Worm (Caenorhabditis elegans): ENCODE results near the gene grl-2.

Gene grl-2

DNA sequence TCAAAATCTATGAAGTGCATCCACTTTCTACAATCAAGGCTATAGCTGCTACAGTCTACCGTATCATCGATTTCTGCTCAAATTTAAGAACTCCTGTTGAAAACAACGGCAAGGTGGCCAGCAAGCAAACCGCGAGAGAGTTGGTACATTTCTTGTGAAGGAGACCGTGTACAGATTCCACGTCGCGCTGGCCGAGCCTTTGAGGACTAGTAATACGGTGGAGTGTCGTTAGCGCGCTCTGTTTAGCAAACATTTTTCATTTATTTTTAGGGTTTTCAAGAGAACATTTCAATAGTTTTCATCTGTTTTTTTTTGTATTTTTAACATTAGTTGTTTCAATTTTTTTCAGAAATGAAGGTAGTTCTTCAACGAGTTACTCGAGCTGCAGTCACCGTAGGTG, 7.4 kb downstream of the grl-2 start, which contains the start of gene pqn-68:
Gene pqn-68 (plus strand): TSS at position 350 of the 400 bp plus-strand sequence.
- TF ChIP-seq nhr-232 (tag; optimal IDR thresholded peaks at IDR 0.05) (no peak), ref-2 (tag; optimal IDR thresholded peaks at IDR 0.05) (no peak), ceh-18 (tag; optimal IDR thresholded peaks at IDR 0.05) (no peak), C38D4.7 (GFP tag; optimal IDR thresholded peaks at IDR 0.05) (no peak), ets-4 (tag; optimal IDR thresholded peaks at IDR 0.05) (peak; percentile 1), ceh-31 (tag; optimal IDR thresholded peaks at IDR 0.05) (peak; percentile 4), sox-4 (tag; optimal IDR thresholded peaks at IDR 0.05) (no peak), unc-42 (tag; optimal IDR thresholded peaks at IDR 0.05) (no peak), ceh-2 (tag; optimal IDR thresholded peaks at IDR 0.05) (peak; percentile 10), lim-6 (tag; optimal IDR thresholded peaks at IDR 0.05) (no peak), mec-3 (tag; optimal IDR thresholded peaks at IDR 0.05; ENCODE audit: borderline replicate concordance) (no peak)

- TF ChIP-seq tbx-7 (tag; optimal IDR thresholded peaks at IDR 0.05): no peak
- TF ChIP-seq ceh-9 (tag; optimal IDR thresholded peaks at IDR 0.05): no peak
- TF ChIP-seq pat-9 (tag; optimal IDR thresholded peaks at IDR 0.05): no peak
- no peak for TF ChIP-seq Y22D7AL.16 (tag; optimal IDR thresholded peaks at IDR 0.05)
- no peak for TF ChIP-seq fkh-10 (GFP tag; optimal IDR thresholded peaks at IDR 0.05)
- TF ChIP-seq C38D4.7 (GFP tag; optimal IDR thresholded peaks at IDR 0.05): no peak
- no peak for TF ChIP-seq nhr-232 (tag; optimal IDR thresholded peaks at IDR 0.05)
- no peak for TF ChIP-seq ceh-31 (tag; optimal IDR thresholded peaks at IDR 0.05)
- no peak for TF ChIP-seq ama-1 (optimal IDR thresholded peaks at IDR 0.05)
- no peak for TF ChIP-seq unc-55 (GFP tag; optimal IDR thresholded peaks at IDR 0.05)
- TF ChIP-seq gmeb-2 (tag; optimal IDR thresholded peaks at IDR 0.05): no peak
- TF ChIP-seq ceh-14 (tag; optimal IDR thresholded peaks at IDR 0.05): no peak
- TF ChIP-seq hlh-8 (tag; optimal IDR thresholded peaks at IDR 0.05): no peak
- TF ChIP-seq unc-3 (GFP tag; conservative IDR thresholded peaks at IDR 0.05): no peak
- no peak for TF ChIP-seq unc-3 (tag; optimal IDR thresholded peaks at IDR 0.05)
- no peak for TF ChIP-seq lin-11 (tag; optimal IDR thresholded peaks at IDR 0.05)
- TF ChIP-seq lim-6 (tag; optimal IDR thresholded peaks at IDR 0.05): no peak
- no peak for TF ChIP-seq hlh-6 (tag; optimal IDR thresholded peaks at IDR 0.05)
- TF ChIP-seq syd-9 (tag; optimal IDR thresholded peaks at IDR 0.05): no peak
- no peak for TF ChIP-seq unc-86 (tag; optimal IDR thresholded peaks at IDR 0.05)
- TF ChIP-seq ttx-3 (tag; optimal IDR thresholded peaks at IDR 0.05): no peak
Measured at ce11 chrV:12953702-12954101, 8.8 kb downstream of the grl-2 start, which contains the start of gene eif-3.K. TSS of gene eif-3.K (plus strand) at chrV:12954002.

- TF ChIP-seq K02D7.2 (tag; optimal IDR thresholded peaks at IDR 0.05) (no peak), ceh-34 (tag; optimal IDR thresholded peaks at IDR 0.05) (no peak), ceh-9 (tag; optimal IDR thresholded peaks at IDR 0.05) (no peak), ceh-48 (tag; optimal IDR thresholded peaks at IDR 0.05) (no peak), tbx-7 (tag; optimal IDR thresholded peaks at IDR 0.05) (no peak), F13H6.1 (tag; optimal IDR thresholded peaks at IDR 0.05) (no peak), hlh-13 (GFP tag; optimal IDR thresholded peaks at IDR 0.05) (no peak), ceh-14 (tag; optimal IDR thresholded peaks at IDR 0.05) (no peak), ama-1 (optimal IDR thresholded peaks at IDR 0.05) (no peak), odd-2 (tag; optimal IDR thresholded peaks at IDR 0.05) (no peak), pha-4 (tag; optimal IDR thresholded peaks at IDR 0.05) (no peak), pha-2 (tag; optimal IDR thresholded peaks at IDR 0.05) (no peak), hlh-8 (tag; optimal IDR thresholded peaks at IDR 0.05) (no peak), gmeb-2 (tag; optimal IDR thresholded peaks at IDR 0.05) (no peak), ceh-2 (tag; optimal IDR thresholded peaks at IDR 0.05) (no peak), tbx-2 (tag; optimal IDR thresholded peaks at IDR 0.05) (no peak)
Measured at ce11 chrV:12954261-12954660, 9.4 kb downstream of the grl-2 start.

DNA sequence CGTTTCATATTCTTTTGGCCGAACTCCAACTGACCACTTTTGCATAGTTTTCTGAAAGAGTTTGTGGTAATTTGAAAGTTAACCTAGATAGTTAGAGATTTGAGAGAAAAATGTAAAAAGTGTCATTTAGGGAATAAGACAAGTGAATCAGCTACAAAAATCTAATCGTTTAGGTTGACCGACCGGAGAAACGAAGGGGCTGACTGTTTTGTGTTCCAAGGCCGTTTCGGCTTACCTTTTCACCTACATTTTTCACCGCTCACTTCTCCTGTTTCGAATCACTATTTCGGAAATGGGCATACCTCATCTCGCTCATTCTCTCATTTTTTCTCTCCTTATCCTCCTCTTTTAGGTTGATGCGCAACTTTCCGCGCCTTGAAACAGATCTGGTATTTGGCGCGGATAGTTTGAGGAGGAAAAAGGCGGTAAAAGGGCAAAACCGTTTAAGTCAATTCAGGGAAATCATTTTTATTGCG, 16.2 kb downstream of the grl-2 start, which contains the start of gene mpst-7:
Gene mpst-7 (minus strand): TSS at position 51 of the 476 bp plus-strand sequence.
- TF ChIP-seq ama-1 (optimal IDR thresholded peaks at IDR 0.05) (no peak), elt-4 (tag; optimal IDR thresholded peaks at IDR 0.05) (no peak), ceh-9 (tag; optimal IDR thresholded peaks at IDR 0.05) (no peak), ceh-18 (tag; optimal IDR thresholded peaks at IDR 0.05) (no peak), ceh-22 (tag; optimal IDR thresholded peaks at IDR 0.05) (no peak), fax-1 (tag; optimal IDR thresholded peaks at IDR 0.05) (no peak), nhr-232 (tag; optimal IDR thresholded peaks at IDR 0.05) (no peak), ets-4 (tag; optimal IDR thresholded peaks at IDR 0.05) (no peak), ceh-14 (tag; optimal IDR thresholded peaks at IDR 0.05) (no peak), lim-6 (tag; optimal IDR thresholded peaks at IDR 0.05) (no peak), fkh-6 (tag; optimal IDR thresholded peaks at IDR 0.05) (no peak)
